Fruit fly (Drosophila melanogaster): ENCODE measurements around the gene gudu.

Gene gudu

DNA sequence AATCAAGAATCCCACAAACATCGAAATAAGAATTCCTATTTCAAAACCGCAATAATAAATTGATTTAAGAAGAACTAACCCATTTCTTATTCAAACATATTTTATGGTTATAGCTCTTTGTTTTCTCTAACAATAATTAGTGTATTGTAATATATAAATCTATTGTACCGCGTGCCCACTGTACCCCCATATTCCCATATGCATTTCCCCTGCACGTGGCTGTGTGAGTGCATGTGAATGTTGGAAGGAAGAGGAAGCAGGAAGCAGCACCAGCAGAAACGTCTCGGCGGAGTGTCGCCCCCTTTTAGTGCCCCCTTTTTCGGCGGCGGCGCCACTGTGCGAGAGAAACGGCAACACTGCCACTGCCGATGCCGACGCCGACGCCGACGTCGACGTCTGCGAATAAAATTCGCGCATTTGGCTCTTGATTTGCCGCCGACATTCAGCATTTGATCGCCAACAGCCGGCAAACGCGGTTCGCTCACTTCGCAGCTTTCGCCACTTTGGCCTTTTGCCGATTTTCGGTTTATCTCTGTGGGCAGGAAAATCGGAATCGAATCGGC, 35.1 kb downstream of the gudu start (continued):
- TF ChIP-seq crp (GFP tag; optimal IDR thresholded peaks at IDR 0.05) (no peak), CG11247 (GFP tag; IDR thresholded peaks at IDR 0.05) (no peak), CG30403 (GFP tag; optimal IDR thresholded peaks at IDR 0.05) (peak; percentile 57), crc (GFP tag; optimal IDR thresholded peaks at IDR 0.05) (no peak), CG30020 (tag; optimal IDR thresholded peaks at IDR 0.05) (no peak), br (optimal IDR thresholded peaks at IDR 0.05) (no peak), Usf (GFP tag; optimal IDR thresholded peaks at IDR 0.05) (peak; percentile 42), CG8765 (GFP tag; IDR thresholded peaks at IDR 0.05) (peak; percentile 9; the same call in 1 of the 2 replicates), chinmo (GFP tag; IDR thresholded peaks at IDR 0.05; ENCODE audit: partially characterized antibody) (no peak), Xbp1 (GFP tag; optimal IDR thresholded peaks at IDR 0.05) (peak; percentile 32), CG4424 (GFP tag; optimal IDR thresholded peaks at IDR 0.05) (peak; percentile 10), chn (GFP tag; optimal IDR thresholded peaks at IDR 0.05) (no peak), CG13287 (GFP tag; IDR thresholded peaks at IDR 0.05; ENCODE audit: partially characterized antibody) (no peak), row (GFP tag; IDR thresholded peaks at IDR 0.05) (peak; percentile 67), Camta (GFP tag; optimal IDR thresholded peaks at IDR 0.05) (peak; percentile 17), CG17912 (GFP tag; optimal IDR thresholded peaks at IDR 0.05) (no peak), CG8944 (GFP tag; optimal IDR thresholded peaks at IDR 0.05) (peak; percentile 33), CG8290 (GFP tag; optimal IDR thresholded peaks at IDR 0.05) (no peak), CG8290 (tag; optimal IDR thresholded peaks at IDR 0.05) (peak in 1 of 2 experiments; percentile 62), Hr51 (GFP tag; optimal IDR thresholded peaks at IDR 0.05) (no peak), rib (GFP tag; IDR thresholded peaks at IDR 0.05) (peak; percentile 94), CG13296 (GFP tag; optimal IDR thresholded peaks at IDR 0.05) (no peak), Doc3 (GFP tag; IDR thresholded peaks at IDR 0.05; ENCODE audit: partially characterized antibody) (no peak), eve (GFP tag; optimal IDR thresholded peaks at IDR 0.05) (no peak), scrt (GFP tag; optimal IDR thresholded peaks at IDR 0.05) (no peak), CG4404 (GFP tag; IDR thresholded peaks at IDR 0.05) (peak; percentile 15; the same call in 1 of the 2 replicates), CG32767 (GFP tag; IDR thresholded peaks at IDR 0.05) (peak; percentile 45; the same call in 1 of the 2 replicates), BtbVII (GFP tag; optimal IDR thresholded peaks at IDR 0.05) (no peak), trem (tag; optimal IDR thresholded peaks at IDR 0.05) (no peak), CG13624 (GFP tag; optimal IDR thresholded peaks at IDR 0.05) (no peak), CG9876 (GFP tag; optimal IDR thresholded peaks at IDR 0.05) (no peak), cas (GFP tag; IDR thresholded peaks at IDR 0.05) (no peak), Atf3 (GFP tag; optimal IDR thresholded peaks at IDR 0.05) (no peak), Ada2b (GFP tag; IDR thresholded peaks at IDR 0.05) (no peak), abd-A (tag; optimal IDR thresholded peaks at IDR 0.05) (no peak), CG10654 (GFP tag; optimal IDR thresholded peaks at IDR 0.05) (no peak), Chrac-16 (GFP tag; optimal IDR thresholded peaks at IDR 0.05) (peak; percentile 54), YL-1 (GFP tag; optimal IDR thresholded peaks at IDR 0.05) (no peak), pzg (GFP tag; optimal IDR thresholded peaks at IDR 0.05) (peak; percentile 18), fu2 (GFP tag; optimal IDR thresholded peaks at IDR 0.05) (peak; percentile 23), Taf1 (GFP tag; IDR thresholded peaks at IDR 0.05) (peak; percentile 45; the same call in 1 of the 2 replicates)

DNA sequence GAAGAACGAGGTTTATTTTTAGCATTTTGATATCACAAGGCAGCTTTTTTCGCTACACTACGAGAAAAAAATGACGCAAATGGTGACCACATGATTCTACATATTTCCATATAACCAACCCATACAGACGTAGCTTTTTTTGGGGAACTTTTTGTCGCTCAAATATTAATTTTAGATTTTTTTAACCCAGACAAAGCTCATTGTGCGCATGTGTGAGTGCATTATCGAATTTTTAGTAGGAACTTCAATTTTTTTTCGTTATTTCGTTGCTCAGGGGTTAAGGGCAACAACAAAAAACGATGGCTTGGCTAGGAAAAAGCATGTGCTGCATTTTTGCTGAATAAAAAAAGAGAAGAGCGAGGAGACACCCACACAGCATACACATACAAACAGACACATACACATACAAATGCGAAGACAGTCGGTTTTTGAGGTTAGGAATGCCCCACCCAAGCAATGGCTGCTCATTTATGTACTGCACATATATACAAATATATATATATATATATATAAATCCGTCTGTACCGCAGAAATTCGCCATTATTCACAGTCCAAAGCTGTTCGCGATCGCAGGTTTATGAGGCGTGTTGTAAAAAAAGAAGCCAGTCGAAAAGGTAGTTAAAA, 36.1 kb downstream of the gudu start:
- no peak for TF ChIP-seq CG8924 (tag; optimal IDR thresholded peaks at IDR 0.05)
- 0 out of 2 replicates have a peak, but pooled peaks have one; percentile 12 for TF ChIP-seq CG4360 (GFP tag; IDR thresholded peaks at IDR 0.05)
- TF ChIP-seq CG12155 (GFP tag; optimal IDR thresholded peaks at IDR 0.05) = no peak
- peak; percentile 74 for TF ChIP-seq Med (GFP tag)
- peak; percentile 7 for TF ChIP-seq gem (tag; optimal IDR thresholded peaks at IDR 0.05)
- TF ChIP-seq chm (GFP tag; IDR thresholded peaks at IDR 0.05) = no peak
- no peak for TF ChIP-seq CG10654 (GFP tag; optimal IDR thresholded peaks at IDR 0.05)
- TF ChIP-seq MBD-R2 (GFP tag; IDR thresholded peaks at IDR 0.05) = 0 out of 2 replicates have a peak, but pooled peaks have one; percentile 13
- no peak for TF ChIP-seq CG14014 (GFP tag; IDR thresholded peaks at IDR 0.05)
- TF ChIP-seq tll (GFP tag; optimal IDR thresholded peaks at IDR 0.05) = no peak
- TF ChIP-seq emc (GFP tag; optimal IDR thresholded peaks at IDR 0.05) = no peak
- TF ChIP-seq chinmo (GFP tag; IDR thresholded peaks at IDR 0.05; ENCODE audit: partially characterized antibody) = 0 out of 4 replicates have a peak, but pooled peaks have one; percentile 29
- peak; percentile 30 for TF ChIP-seq CG2120 (GFP tag; optimal IDR thresholded peaks at IDR 0.05)

Measured in whole organism, embryonic.